Worm (Caenorhabditis elegans) whole organism, L4 larva: Measurements from ENCODE around the gene gna-1.

Experiments used
- F37D6.2 ChIP-seq: sonication (generic microtip); optimal IDR thresholded peaks from 2 replicates; lab custom pipeline; 2016; ENCODE audit warnings: mild to moderate bottlenecking, missing genetic modification characterization, missing compliant biosample characterization
- T20F7.1 ChIP-seq: fragments of 200-800 bp; sonication (Bioruptor generic); optimal IDR thresholded peaks from 2 replicates; lab custom pipeline; 2018; ENCODE audit warnings: mild to moderate bottlenecking, missing genetic modification characterization, missing compliant biosample characterization
- T26A8.4 ChIP-seq: fragments of 200-800 bp; sonication (Bioruptor generic); IDR thresholded peaks from 2 replicates; pipeline ENCODE4 v1.3.6; 2022; ENCODE audit warnings: missing genetic modification characterization, missing compliant biosample characterization
- Y75B8A.6 ChIP-seq: fragments of 200-800 bp; sonication (Bioruptor generic); IDR thresholded peaks from 2 replicates; pipeline ENCODE4 v1.3.6; 2022; ENCODE audit warnings: missing genetic modification reagents, missing genetic modification characterization, missing compliant biosample characterization
- aha-1 ChIP-seq: fragments of 150-350 bp; peaks from one replicate; lab custom pipeline; 2014; ENCODE audit warnings: missing biosample characterization, missing genetic modification characterization
- ama-1 ChIP-seq: fragments of 150-350 bp; optimal IDR thresholded peaks from 2 replicates; lab custom pipeline; 2014; ENCODE audit warnings: inconsistent platforms, mixed read lengths
- arid-1 ChIP-seq: fragments of 200-800 bp; sonication (Bioruptor generic); conservative IDR thresholded peaks from 2 replicates; pipeline ENCODE4 v1.3.6; 2022; ENCODE audit warnings: missing genetic modification reagents, missing genetic modification characterization, missing compliant biosample characterization
- ceh-20 ChIP-seq: fragments of 200-800 bp; sonication (Bioruptor generic); IDR thresholded peaks from 2 replicates; pipeline ENCODE4 v1.3.6; 2022; ENCODE audit warnings: missing genetic modification reagents, missing genetic modification characterization, missing compliant biosample characterization
- ceh-28 ChIP-seq: fragments of 150-350 bp; optimal IDR thresholded peaks from 2 replicates; lab custom pipeline; 2014; ENCODE audit warnings: missing biosample characterization, missing genetic modification reagents, missing genetic modification characterization
- ceh-32 ChIP-seq: sonication (generic microtip); optimal IDR thresholded peaks from 2 replicates; lab custom pipeline; 2016; ENCODE audit warnings: mild to moderate bottlenecking, missing genetic modification characterization, missing compliant biosample characterization; ENCODE audit not compliant: poor library complexity
- ceh-62 ChIP-seq: sonication (generic microtip); optimal IDR thresholded peaks from 2 replicates; lab custom pipeline; 2017; ENCODE audit warnings: missing biosample characterization, missing genetic modification characterization
- ceh-82 ChIP-seq: sonication (generic microtip); optimal IDR thresholded peaks from 2 replicates; lab custom pipeline; 2017; ENCODE audit warnings: missing biosample characterization, missing genetic modification characterization
- ces-1 ChIP-seq: fragments of 150-350 bp; sonication (generic microtip); optimal IDR thresholded peaks from 4 replicates; lab custom pipeline; 2014; ENCODE audit warnings: missing biosample characterization, missing genetic modification reagents, missing genetic modification characterization
- daf-12 ChIP-seq: fragments of 150-350 bp; optimal IDR thresholded peaks from 2 replicates; lab custom pipeline; 2014; ENCODE audit warnings: missing biosample characterization, missing genetic modification reagents, missing genetic modification characterization
- dmd-6 ChIP-seq: fragments of 200-800 bp; sonication (Bioruptor generic); IDR thresholded peaks from 2 replicates; pipeline ENCODE4 v1.3.6; 2022; ENCODE audit warnings: missing genetic modification reagents, missing genetic modification characterization, missing compliant biosample characterization
- dmd-9 ChIP-seq: fragments of 200-800 bp; sonication (Bioruptor generic); IDR thresholded peaks from 2 replicates; pipeline ENCODE4 v1.3.6; 2022; ENCODE audit warnings: missing genetic modification reagents, missing genetic modification characterization, missing compliant biosample characterization
- duxl-1 ChIP-seq: sonication (generic microtip); optimal IDR thresholded peaks from 2 replicates; lab custom pipeline; 2016; ENCODE audit warnings: mild to moderate bottlenecking, missing genetic modification characterization, moderate library complexity, missing compliant biosample characterization; ENCODE audit not compliant: poor library complexity
- dve-1 ChIP-seq: sonication (generic microtip); optimal IDR thresholded peaks from 2 replicates; lab custom pipeline; 2017; ENCODE audit warnings: antibody characterized with exemption, mild to moderate bottlenecking, missing genetic modification characterization, missing compliant biosample characterization; ENCODE audit not compliant: insufficient read depth
- hlh-11 ChIP-seq: fragments of 200-800 bp; sonication (Bioruptor generic); optimal IDR thresholded peaks from 2 replicates; lab custom pipeline; 2018; ENCODE audit warnings: mild to moderate bottlenecking, missing genetic modification characterization, missing compliant biosample characterization
- lin-1 ChIP-seq: fragments of 200-800 bp; sonication (Bioruptor generic); IDR thresholded peaks from 2 replicates; pipeline ENCODE4 v1.3.6; 2022; ENCODE audit warnings: missing genetic modification reagents, missing genetic modification characterization, missing compliant biosample characterization
- lin-15B ChIP-seq: fragments of 150-350 bp; sonication (generic microtip); optimal IDR thresholded peaks from 3 replicates; lab custom pipeline; 2014; ENCODE audit warnings: missing biosample characterization, missing genetic modification characterization
- lsy-2 ChIP-seq, 2 experiments: fragments of 150-350 bp in 1 of 2; sonication (generic microtip) in 1 of 2; optimal IDR thresholded peaks; 2 replicates each; lab custom pipeline; 2014 to 2017; ENCODE audit warnings: missing biosample characterization in 2 of 2, missing genetic modification characterization in 2 of 2
- madf-9 ChIP-seq: fragments of 200-800 bp; sonication (Bioruptor generic); conservative IDR thresholded peaks from 2 replicates; pipeline ENCODE4 v1.3.6; 2022; ENCODE audit warnings: missing genetic modification reagents, missing genetic modification characterization, missing compliant biosample characterization
- nhr-10 ChIP-seq: fragments of 150-350 bp; optimal IDR thresholded peaks from 2 replicates; lab custom pipeline; 2014; ENCODE audit warnings: missing biosample characterization, missing genetic modification characterization
- nhr-111 ChIP-seq: fragments of 200-800 bp; sonication (Bioruptor generic); optimal IDR thresholded peaks from 2 replicates; lab custom pipeline; 2018; ENCODE audit warnings: mild to moderate bottlenecking, missing genetic modification characterization, missing compliant biosample characterization
- nhr-237 ChIP-seq: sonication (generic microtip); optimal IDR thresholded peaks from 2 replicates; lab custom pipeline; 2017; ENCODE audit warnings: missing biosample characterization, missing genetic modification characterization
- nhr-28 ChIP-seq: fragments of 150-350 bp; optimal IDR thresholded peaks from 2 replicates; lab custom pipeline; 2014; ENCODE audit warnings: missing biosample characterization, missing genetic modification characterization
- nhr-41 ChIP-seq: fragments of 200-800 bp; sonication (Bioruptor generic); IDR thresholded peaks from 2 replicates; pipeline ENCODE4 v1.3.6; 2022; ENCODE audit warnings: missing genetic modification reagents, missing genetic modification characterization, missing compliant biosample characterization
- nhr-48 ChIP-seq: sonication (generic microtip); optimal IDR thresholded peaks from 2 replicates; lab custom pipeline; 2016; ENCODE audit warnings: mild to moderate bottlenecking, missing genetic modification characterization, missing compliant biosample characterization
- pha-4 ChIP-seq, 2 experiments: fragments of 150-350 bp in 1 of 2; fragments of 200-800 bp in 1 of 2; sonication (Bioruptor generic) in 1 of 2; IDR thresholded peaks in 1 of 2; optimal IDR thresholded peaks in 1 of 2; 2 replicates each; pipeline versions ENCODE4 v1.3.6 to Lab custom; 2014 to 2022; ENCODE audit warnings: missing genetic modification characterization in 2 of 2, missing genetic modification reagents in 2 of 2, missing biosample characterization in 1 of 2, missing compliant biosample characterization in 1 of 2
- pqm-1 ChIP-seq: sonication (generic microtip); optimal IDR thresholded peaks from 2 replicates; lab custom pipeline; 2017; ENCODE audit warnings: missing biosample characterization, missing genetic modification characterization
- skn-1 ChIP-seq: fragments of 150-350 bp; optimal IDR thresholded peaks from 2 replicates; lab custom pipeline; 2014; ENCODE audit warnings: missing biosample characterization, missing genetic modification characterization
- tra-1 ChIP-seq: fragments of 200-800 bp; sonication (Bioruptor generic); IDR thresholded peaks from 2 replicates; pipeline ENCODE4 v1.3.6; 2022; ENCODE audit warnings: missing genetic modification reagents, missing genetic modification characterization, missing compliant biosample characterization
- unc-39 ChIP-seq: sonication (generic microtip); optimal IDR thresholded peaks from 2 replicates; lab custom pipeline; 2017; ENCODE audit warnings: missing biosample characterization, missing genetic modification characterization
- unc-62 ChIP-seq, 3 experiments: fragments of 150-350 bp in 1 of 3; sonication (generic microtip); optimal IDR thresholded peaks in 2 of 3; peaks in 1 of 3; 1 replicate in 1 of 3; 2 replicates in 2 of 3; lab custom pipeline; 2014 to 2017; ENCODE audit warnings: missing biosample characterization in 3 of 3, missing genetic modification characterization in 3 of 3, missing genetic modification reagents in 3 of 3, missing genotype in 1 of 3

Gene gna-1

DNA sequence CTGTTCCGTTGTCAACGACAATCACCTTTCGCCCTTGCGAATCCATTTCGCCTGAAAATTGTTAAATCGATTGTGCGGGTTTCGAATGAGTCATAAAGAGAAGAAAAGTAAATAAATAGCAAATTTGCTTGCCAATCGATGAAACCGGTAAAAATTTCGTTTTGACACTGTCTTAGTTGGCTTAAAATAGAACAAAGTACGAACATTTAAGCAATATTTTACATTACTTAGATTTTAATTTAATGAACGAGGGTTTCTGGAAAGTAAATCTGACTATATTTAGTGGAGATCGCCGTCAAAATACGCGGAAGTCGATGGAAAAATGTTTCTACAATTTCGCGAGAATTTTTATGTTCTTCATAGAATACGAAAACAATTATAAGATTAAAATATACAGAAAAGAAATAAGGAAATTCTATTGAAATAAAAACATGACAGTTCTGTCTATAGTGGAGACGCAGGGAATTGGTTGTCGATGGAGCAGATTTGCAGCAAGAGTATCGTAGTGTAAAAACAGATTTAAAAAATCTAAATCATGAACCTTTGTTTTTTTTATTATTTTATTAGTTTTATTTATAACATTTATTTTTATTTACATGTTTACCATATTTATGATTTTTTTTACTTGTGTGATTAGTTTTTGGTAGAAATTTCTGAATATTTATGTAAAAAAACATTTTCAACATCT, 18.5 kb upstream of the gna-1 start, which contains the start of gene arx-2 (continued):
- TF ChIP-seq ceh-62: no peak

DNA sequence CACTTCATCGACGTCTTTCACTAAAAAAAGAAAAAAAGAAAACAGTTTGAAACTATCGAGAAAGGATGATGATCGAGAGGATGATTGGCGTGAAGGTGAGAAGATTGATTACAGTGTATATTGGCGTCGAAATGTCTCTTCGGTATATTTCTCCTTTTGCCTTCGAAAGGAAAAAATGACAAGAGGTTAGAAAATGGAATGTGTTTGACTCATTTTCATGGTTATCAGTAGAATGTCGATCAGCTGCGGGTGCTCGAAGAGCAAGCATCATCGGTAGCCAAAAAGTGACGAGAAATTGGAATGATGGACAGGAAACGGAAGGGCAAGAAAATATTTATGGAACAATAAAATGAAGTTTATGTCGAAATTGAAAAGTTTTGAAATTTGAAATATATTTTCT, 13.9 kb upstream of the gna-1 start:
- no peak for TF ChIP-seq Y75B8A.6 (GFP tag; lab: Robert Waterston, UW)
- TF ChIP-seq ceh-32 (tag; lab: Kevin White, UChicago): no peak
- TF ChIP-seq tra-1: peak; percentile 58; the same call in 1 of the 2 replicates
- TF ChIP-seq dmd-9: no peak
- peak; percentile 98 for TF ChIP-seq dmd-6 (GFP tag; lab: Robert Waterston, UW)
- TF ChIP-seq pqm-1 (tag; lab: Kevin White, UChicago): peak; percentile 20
- no peak for TF ChIP-seq nhr-10 (tag; lab: Kevin White, UChicago)
- peak; percentile 47 for TF ChIP-seq nhr-28 (tag; lab: Kevin White, UChicago)
- no peak for TF ChIP-seq unc-39 (tag; lab: Kevin White, UChicago)
- no peak for TF ChIP-seq duxl-1
- no peak for TF ChIP-seq ceh-28
- peak; percentile 43 for TF ChIP-seq dve-1 (tag; lab: Kevin White, UChicago)
- TF ChIP-seq skn-1: no peak
- TF ChIP-seq hlh-11 (tag; lab: Kevin White, UChicago): peak; percentile 63
- no peak for TF ChIP-seq arid-1
- no peak for TF ChIP-seq ceh-82 (tag; lab: Kevin White, UChicago)
- TF ChIP-seq nhr-48: peak; percentile 74
- TF ChIP-seq ceh-20 (GFP tag; lab: Robert Waterston, UW): 0 out of 2 replicates have a peak, but pooled peaks have one; percentile 21
- no peak for TF ChIP-seq nhr-111 (GFP tag; lab: Kevin White, UChicago)
- TF ChIP-seq nhr-41 (GFP tag; lab: Robert Waterston, UW): no peak
- no peak for TF ChIP-seq lin-1 (GFP tag; lab: Robert Waterston, UW)
- TF ChIP-seq, all 104 proteins: peak for 8

DNA sequence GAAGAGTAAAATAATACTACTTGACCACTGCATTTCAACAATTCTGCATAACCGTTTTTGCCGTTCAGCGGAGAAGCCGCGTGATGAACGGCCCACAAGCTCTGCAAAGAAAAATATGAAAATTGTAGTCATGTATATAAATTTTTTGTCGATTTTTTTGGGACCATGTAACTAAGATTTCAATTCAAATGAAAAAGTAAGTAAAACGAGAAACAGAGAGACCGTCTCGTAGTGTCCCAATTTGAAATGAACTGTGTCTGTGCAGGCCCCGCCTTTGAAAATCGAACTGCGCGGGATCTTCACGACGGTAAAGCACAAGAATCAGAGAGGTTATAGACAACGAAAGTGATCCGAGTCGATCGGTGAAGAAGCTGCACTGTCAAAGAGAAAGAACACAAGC, 12.1 kb upstream of the gna-1 start, which contains the start of gene crm-1:
TSS of gene crm-1 (minus strand) at position 101 of the 400 bp plus-strand sequence.
- TF ChIP-seq T26A8.4 (GFP tag; lab: Robert Waterston, UW): no peak
- TF ChIP-seq ces-1 (GFP tag; lab: Kevin White, UChicago): no peak
- peak; percentile 19 for TF ChIP-seq aha-1 (tag; lab: Kevin White, UChicago)
- TF ChIP-seq tra-1: no peak

DNA sequence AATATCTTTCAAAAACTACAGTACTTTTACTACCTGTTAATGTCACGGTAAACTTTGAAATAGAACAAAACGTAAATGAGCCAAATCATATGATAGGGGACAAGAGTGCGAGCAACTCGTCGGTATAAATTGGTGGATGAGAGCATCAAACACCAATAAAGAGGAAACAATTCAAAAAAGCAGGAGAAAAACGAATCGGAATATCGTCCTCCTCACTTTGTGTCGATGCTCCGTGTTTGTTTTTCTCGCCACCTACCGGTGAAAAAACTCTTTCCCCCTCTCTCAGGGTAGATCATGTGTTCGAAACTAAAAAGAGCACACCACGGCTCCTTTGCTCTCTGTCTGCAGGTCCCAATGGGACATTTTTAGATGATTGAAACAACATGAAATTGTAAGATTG, 8.1 kb upstream of the gna-1 start:
- TF ChIP-seq pha-4 (GFP tag; IDR thresholded peaks at IDR 0.05; lab: Robert Waterston, UW): no peak
- peak; percentile 63 for TF ChIP-seq pha-4 (tag; optimal IDR thresholded peaks at IDR 0.05; lab: Kevin White, UChicago)
- 0 out of 2 replicates have a peak, but pooled peaks have one; percentile 34 for TF ChIP-seq ceh-20 (GFP tag; lab: Robert Waterston, UW)
- TF ChIP-seq lsy-2 (tag; optimal IDR thresholded peaks at IDR 0.05; lab: Kevin White, UChicago): no peak
- TF ChIP-seq tra-1: no peak
- TF ChIP-seq, all 104 proteins: peak for 2

DNA sequence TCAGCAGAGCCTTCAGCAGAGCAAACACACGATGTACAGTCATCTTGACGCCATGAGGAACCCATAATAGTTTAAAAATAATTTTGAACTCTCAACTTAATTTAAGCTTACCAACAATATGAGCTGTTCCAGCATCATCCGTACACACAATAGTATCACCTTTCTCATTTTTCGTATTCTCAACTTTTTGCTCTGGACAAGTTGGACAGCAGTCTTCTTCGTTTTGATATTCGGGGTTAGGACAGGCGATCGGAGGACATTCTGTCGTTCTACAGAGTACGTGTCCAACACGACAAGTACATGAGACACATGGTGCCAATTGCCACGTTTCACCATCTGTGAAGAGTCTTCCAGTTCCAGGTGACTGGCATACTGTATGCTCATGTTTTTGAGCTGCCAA, 3.6 kb upstream of the gna-1 start:
- peak in 1 of 2 experiments; percentile 97 for TF ChIP-seq unc-62 (GFP tag; optimal IDR thresholded peaks at IDR 0.05 in 1 of 2; lab: Kevin White, UChicago)
- no peak for TF ChIP-seq unc-62 (tag; optimal IDR thresholded peaks at IDR 0.05; lab: Kevin White, UChicago)
- TF ChIP-seq ceh-28: no peak

DNA sequence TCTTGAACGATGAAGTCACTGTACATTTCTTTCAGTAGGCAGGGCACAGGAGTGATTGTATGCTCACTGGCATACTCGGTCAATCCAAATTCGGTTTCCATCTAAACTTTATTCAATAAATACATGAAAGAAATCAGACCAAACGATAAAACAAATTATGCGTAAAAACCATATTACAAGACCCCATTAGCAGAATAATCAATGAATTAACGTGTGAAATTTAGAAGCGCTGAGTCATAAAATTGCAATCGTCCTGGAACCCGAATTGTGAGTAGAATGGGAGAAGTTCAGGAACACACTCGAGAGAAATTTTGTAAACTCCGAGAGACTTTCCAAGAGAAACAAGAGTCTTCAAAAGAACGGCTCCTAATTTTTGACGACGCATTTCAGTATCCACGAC, 517 bp downstream of the gna-1 start, which contains the start of gene B0024.11:
TSS of gene B0024.11 (minus strand) at position 101 of the 400 bp plus-strand sequence.
- no peak for TF ChIP-seq T20F7.1
- no peak for TF ChIP-seq unc-39 (tag; lab: Kevin White, UChicago)
- no peak for TF ChIP-seq daf-12 (tag; lab: Kevin White, UChicago)
- TF ChIP-seq lin-15B (tag; lab: Kevin White, UChicago): no peak
- no peak for TF ChIP-seq madf-9
- no peak for TF ChIP-seq ama-1 (lab: Kevin White, UChicago)
- no peak for TF ChIP-seq pqm-1 (tag; lab: Kevin White, UChicago)
- no peak for TF ChIP-seq arid-1
- no peak for TF ChIP-seq F37D6.2
- TF ChIP-seq nhr-237 (tag; lab: Kevin White, UChicago): no peak
- no peak for TF ChIP-seq T26A8.4 (GFP tag; lab: Robert Waterston, UW)
